Fruit fly (Drosophila melanogaster): ENCODE data around the gene CG7362.

dm6 chr3R:14756040-14756439 is 1.8 kb upstream of the CG7362 start:
- no peak for TF ChIP-seq h (optimal IDR thresholded peaks at IDR 0.05)
- TF ChIP-seq psq (optimal IDR thresholded peaks at IDR 0.05) = no peak
- TF ChIP-seq Myc (optimal IDR thresholded peaks at IDR 0.05) = no peak
